Worm (Caenorhabditis elegans) whole organism, L1 larva: ENCODE results near the gene miz-1.

Experiments
- egl-27 ChIP-seq, 2 experiments: fragments of 150-350 bp in 1 of 2; sonication (generic microtip); optimal IDR thresholded peaks; 3 replicates each; lab custom pipeline; 2017 to 2018; ENCODE audit warnings: missing biosample characterization in 2 of 2, missing genetic modification characterization in 2 of 2, missing genetic modification reagents in 2 of 2
- fos-1 ChIP-seq: fragments of 150-350 bp; optimal IDR thresholded peaks from 2 replicates; lab custom pipeline; 2014; ENCODE audit warnings: missing biosample characterization, missing genetic modification characterization
- nhr-11 ChIP-seq: fragments of 150-350 bp; optimal IDR thresholded peaks from 2 replicates; lab custom pipeline; 2014; ENCODE audit warnings: missing biosample characterization, missing genetic modification characterization

DNA sequence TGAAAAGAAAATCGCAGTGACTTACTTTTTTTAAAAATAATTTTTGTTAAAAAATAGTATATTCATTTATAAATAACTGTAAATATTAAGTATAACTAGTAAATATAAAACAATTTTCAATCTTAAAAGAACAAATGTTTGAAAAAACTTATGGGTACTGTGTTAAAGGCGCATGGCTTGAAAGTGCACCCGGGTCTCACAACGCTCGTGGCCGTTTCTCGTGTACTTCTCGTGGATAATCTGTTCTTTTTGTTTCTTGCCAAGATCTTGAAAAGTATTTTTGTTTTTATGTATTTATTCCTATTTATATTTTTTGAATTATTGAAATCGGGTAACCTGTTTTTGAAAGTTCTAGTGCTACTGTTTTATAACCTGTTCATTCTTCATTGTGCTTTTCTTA, 46.1 kb upstream of the miz-1 start:
- TF ChIP-seq nhr-11 (tag; lab: Kevin White, UChicago) (no peak), egl-27 (tag; optimal IDR thresholded peaks at IDR 0.05; lab: Kevin White, UChicago) (no peak), fos-1 (tag; lab: Kevin White, UChicago) (no peak)
